Worm (Caenorhabditis elegans) whole organism, L4 larva: Measurements from ENCODE around the gene sre-18.

Experiments
- D1046.2 ChIP-seq: fragments of 200-800 bp; sonication (Bioruptor generic); IDR thresholded peaks from 2 replicates; pipeline ENCODE4 v1.3.6; 2022; ENCODE audit warnings: missing genetic modification characterization, missing compliant biosample characterization
- F44E2.7 ChIP-seq: fragments of 200-800 bp; sonication (Bioruptor generic); IDR thresholded peaks from 2 replicates; pipeline ENCODE4 v2.1.2; 2022; ENCODE audit warnings: missing genetic modification characterization, missing compliant biosample characterization
- T20F7.1 ChIP-seq: fragments of 200-800 bp; sonication (Bioruptor generic); optimal IDR thresholded peaks from 2 replicates; lab custom pipeline; 2018; ENCODE audit warnings: mild to moderate bottlenecking, missing genetic modification characterization, missing compliant biosample characterization
- T26A8.4 ChIP-seq: fragments of 200-800 bp; sonication (Bioruptor generic); IDR thresholded peaks from 2 replicates; pipeline ENCODE4 v1.3.6; 2022; ENCODE audit warnings: missing genetic modification characterization, missing compliant biosample characterization
- Y105C5A.15 ChIP-seq: fragments of 200-800 bp; sonication (Bioruptor generic); IDR thresholded peaks from 2 replicates; pipeline ENCODE4 v1.3.6; 2022; ENCODE audit warnings: missing genetic modification characterization, missing compliant biosample characterization
- ZK337.2 ChIP-seq: fragments of 200-800 bp; sonication (Bioruptor generic); IDR thresholded peaks from 2 replicates; pipeline ENCODE4 v1.3.6; 2022; ENCODE audit warnings: missing genetic modification reagents, missing genetic modification characterization, missing compliant biosample characterization
- ZK546.5 ChIP-seq, 2 experiments: sonication (generic microtip); optimal IDR thresholded peaks; 2 replicates each; lab custom pipeline; 2017; ENCODE audit warnings: missing biosample characterization in 2 of 2, missing genetic modification characterization in 2 of 2
- aha-1 ChIP-seq: fragments of 150-350 bp; peaks from one replicate; lab custom pipeline; 2014; ENCODE audit warnings: missing biosample characterization, missing genetic modification characterization
- aly-2 ChIP-seq: sonication (generic microtip); optimal IDR thresholded peaks from 2 replicates; lab custom pipeline; 2018; ENCODE audit warnings: missing biosample characterization, missing genetic modification characterization
- ama-1 ChIP-seq: fragments of 150-350 bp; optimal IDR thresholded peaks from 2 replicates; lab custom pipeline; 2014; ENCODE audit warnings: inconsistent platforms, mixed read lengths
- ceh-44 ChIP-seq: fragments of 200-800 bp; sonication (Bioruptor generic); IDR thresholded peaks from 2 replicates; pipeline ENCODE4 v1.3.6; 2022; ENCODE audit warnings: missing genetic modification reagents, missing genetic modification characterization, missing compliant biosample characterization
- daf-19 ChIP-seq: fragments of 200-800 bp; sonication (Bioruptor generic); conservative IDR thresholded peaks from 2 replicates; pipeline ENCODE4 v1.3.6; 2022; ENCODE audit warnings: missing genetic modification characterization, missing compliant biosample characterization
- daf-8 ChIP-seq: fragments of 200-800 bp; sonication (Bioruptor generic); IDR thresholded peaks from 2 replicates; pipeline ENCODE4 v1.3.6; 2022; ENCODE audit warnings: missing genetic modification characterization, missing compliant biosample characterization
- dmd-8 ChIP-seq: fragments of 200-800 bp; sonication (Bioruptor generic); IDR thresholded peaks from 2 replicates; pipeline ENCODE4 v1.3.6; 2022; ENCODE audit warnings: missing genetic modification characterization, missing compliant biosample characterization
- dpl-1 ChIP-seq: fragments of 150-350 bp; optimal IDR thresholded peaks from 2 replicates; lab custom pipeline; 2014; ENCODE audit warnings: missing biosample characterization, missing genetic modification reagents, missing genetic modification characterization
- dve-1 ChIP-seq: sonication (generic microtip); optimal IDR thresholded peaks from 2 replicates; lab custom pipeline; 2017; ENCODE audit warnings: antibody characterized with exemption, mild to moderate bottlenecking, missing genetic modification characterization, missing compliant biosample characterization; ENCODE audit not compliant: insufficient read depth
- hlh-11 ChIP-seq: fragments of 200-800 bp; sonication (Bioruptor generic); optimal IDR thresholded peaks from 2 replicates; lab custom pipeline; 2018; ENCODE audit warnings: mild to moderate bottlenecking, missing genetic modification characterization, missing compliant biosample characterization
- hlh-30 ChIP-seq: sonication (generic microtip); optimal IDR thresholded peaks from 2 replicates; lab custom pipeline; 2017; ENCODE audit warnings: antibody characterized with exemption, mild to moderate bottlenecking, missing genetic modification characterization, missing compliant biosample characterization; ENCODE audit not compliant: insufficient read depth
- jun-1 ChIP-seq: fragments of 150-350 bp; optimal IDR thresholded peaks from 2 replicates; lab custom pipeline; 2014; ENCODE audit warnings: missing biosample characterization, missing genetic modification reagents, missing genetic modification characterization
- lin-13 ChIP-seq: fragments of 150-350 bp; optimal IDR thresholded peaks from 2 replicates; lab custom pipeline; 2014; ENCODE audit warnings: missing biosample characterization, missing genetic modification reagents, missing genetic modification characterization
- lin-15B ChIP-seq: fragments of 150-350 bp; sonication (generic microtip); optimal IDR thresholded peaks from 3 replicates; lab custom pipeline; 2014; ENCODE audit warnings: missing biosample characterization, missing genetic modification characterization
- lin-39 ChIP-seq: fragments of 150-350 bp; optimal IDR thresholded peaks from 2 replicates; lab custom pipeline; 2014; ENCODE audit warnings: missing biosample characterization, missing genetic modification reagents, missing genetic modification characterization
- lsy-2 ChIP-seq, 2 experiments: fragments of 150-350 bp in 1 of 2; sonication (generic microtip) in 1 of 2; optimal IDR thresholded peaks; 2 replicates each; lab custom pipeline; 2014 to 2017; ENCODE audit warnings: missing biosample characterization in 2 of 2, missing genetic modification characterization in 2 of 2
- nhr-111 ChIP-seq: fragments of 200-800 bp; sonication (Bioruptor generic); optimal IDR thresholded peaks from 2 replicates; lab custom pipeline; 2018; ENCODE audit warnings: mild to moderate bottlenecking, missing genetic modification characterization, missing compliant biosample characterization
- nhr-25 ChIP-seq: sonication (generic microtip); optimal IDR thresholded peaks from 2 replicates; lab custom pipeline; 2017; ENCODE audit warnings: missing genetic modification characterization, mild to moderate bottlenecking, missing compliant biosample characterization, antibody characterized with exemption, moderate library complexity, borderline replicate concordance; ENCODE audit not compliant: insufficient read depth
- nhr-42 ChIP-seq: fragments of 200-800 bp; sonication (Bioruptor generic); IDR thresholded peaks from 2 replicates; pipeline ENCODE4 v1.3.6; 2022; ENCODE audit warnings: missing genetic modification characterization, missing compliant biosample characterization
- nhr-48 ChIP-seq: sonication (generic microtip); optimal IDR thresholded peaks from 2 replicates; lab custom pipeline; 2016; ENCODE audit warnings: mild to moderate bottlenecking, missing genetic modification characterization, missing compliant biosample characterization
- nhr-77 ChIP-seq: fragments of 150-350 bp; optimal IDR thresholded peaks from 2 replicates; lab custom pipeline; 2014; ENCODE audit warnings: missing biosample characterization, missing genetic modification characterization
- sdz-12 ChIP-seq: fragments of 200-800 bp; sonication (Bioruptor generic); optimal IDR thresholded peaks from 2 replicates; lab custom pipeline; 2018; ENCODE audit warnings: mild to moderate bottlenecking, missing genetic modification characterization, missing compliant biosample characterization
- snpc-4 ChIP-seq: fragments of 150-350 bp; optimal IDR thresholded peaks from 2 replicates; lab custom pipeline; 2014; ENCODE audit warnings: missing biosample characterization, missing genetic modification characterization
- tag-97 ChIP-seq: fragments of 200-800 bp; sonication (Bioruptor generic); IDR thresholded peaks from 2 replicates; pipeline ENCODE4 v1.3.6; 2022; ENCODE audit warnings: missing genetic modification characterization, missing compliant biosample characterization
- zfp-3 ChIP-seq: fragments of 200-800 bp; sonication (Bioruptor generic); conservative IDR thresholded peaks from 2 replicates; pipeline ENCODE4 v1.3.6; 2022; ENCODE audit warnings: missing genetic modification reagents, missing genetic modification characterization, missing compliant biosample characterization
- zip-11 ChIP-seq: fragments of 200-800 bp; sonication (Bioruptor generic); IDR thresholded peaks from 2 replicates; pipeline ENCODE4 v1.3.6; 2022; ENCODE audit warnings: missing genetic modification characterization, missing compliant biosample characterization
- ztf-11 ChIP-seq: fragments of 150-350 bp; optimal IDR thresholded peaks from 2 replicates; lab custom pipeline; 2014; ENCODE audit warnings: missing biosample characterization, missing genetic modification characterization
- ztf-7 ChIP-seq: fragments of 150-350 bp; optimal IDR thresholded peaks from 2 replicates; lab custom pipeline; 2014; ENCODE audit warnings: missing biosample characterization, missing genetic modification characterization

The sre-18 gene

DNA sequence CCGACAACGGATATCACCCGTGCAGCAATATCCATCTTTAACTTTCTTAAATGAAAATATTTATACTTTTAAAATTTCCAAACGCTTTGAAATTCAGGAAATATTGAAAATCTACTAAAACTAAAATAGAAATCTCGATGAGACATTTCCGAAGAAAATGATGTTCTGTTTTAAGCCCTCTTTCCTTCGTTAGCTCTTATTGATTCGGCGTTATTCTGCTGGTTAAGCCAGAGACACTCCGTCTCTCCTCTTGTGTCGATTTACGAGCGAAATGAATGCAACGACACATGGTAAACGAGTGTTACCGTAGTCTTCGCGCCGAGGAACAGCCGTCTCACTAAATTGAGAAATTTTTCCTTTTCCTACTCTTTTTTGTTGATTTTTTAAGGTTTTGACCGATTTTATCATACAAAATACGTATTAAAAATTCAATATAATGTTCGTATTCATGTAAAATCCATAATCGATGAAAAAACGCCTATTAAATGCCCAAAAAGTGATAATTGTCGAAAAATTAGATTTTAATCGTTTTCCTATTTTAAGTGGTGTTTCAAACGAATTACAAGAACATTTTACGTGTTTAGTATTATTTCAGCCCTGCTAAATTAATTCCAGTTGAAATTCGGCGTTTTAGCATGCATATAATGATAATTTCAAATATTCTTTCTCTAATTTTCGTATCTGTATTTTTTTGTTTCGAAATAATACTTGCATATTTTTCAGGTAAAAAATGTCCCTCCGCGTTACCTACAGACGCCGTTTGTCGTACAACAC is 38.9 kb upstream of the sre-18 start, which contains the start of the genes ppm-1.H and rpl-34 (continued):
- TF ChIP-seq snpc-4 (tag; lab: Kevin White, UChicago), result no peak
- peak; percentile 78 for TF ChIP-seq hlh-30
- TF ChIP-seq T20F7.1 (GFP tag; lab: Kevin White, UChicago), result no peak
- TF ChIP-seq lin-15B (tag; lab: Kevin White, UChicago), result no peak
- no peak for TF ChIP-seq ama-1 (lab: Kevin White, UChicago)
- TF ChIP-seq ztf-11 (tag; lab: Kevin White, UChicago), result no peak
- TF ChIP-seq sdz-12, result no peak
- TF ChIP-seq nhr-77 (tag; lab: Kevin White, UChicago), result peak; percentile 1
- no peak for TF ChIP-seq nhr-48 (tag; lab: Kevin White, UChicago)
- TF ChIP-seq lin-13 (GFP tag; lab: Kevin White, UChicago), result no peak
- no peak for TF ChIP-seq nhr-111 (GFP tag; lab: Kevin White, UChicago)
- no peak for TF ChIP-seq daf-8 (GFP tag; lab: Robert Waterston, UW)
- peak; percentile 90 to 98 for TF ChIP-seq lsy-2 (tag; optimal IDR thresholded peaks at IDR 0.05; lab: Kevin White, UChicago)
- TF ChIP-seq D1046.2 (GFP tag; lab: Robert Waterston, UW), result peak; percentile 94
- TF ChIP-seq zip-11, result no peak
- TF ChIP-seq ceh-44 (GFP tag; lab: Robert Waterston, UW), result no peak
- no peak for TF ChIP-seq F44E2.7 (GFP tag; lab: Robert Waterston, UW)
- TF ChIP-seq lin-39, result no peak
- no peak for TF ChIP-seq aly-2 (tag; lab: Kevin White, UChicago)

DNA sequence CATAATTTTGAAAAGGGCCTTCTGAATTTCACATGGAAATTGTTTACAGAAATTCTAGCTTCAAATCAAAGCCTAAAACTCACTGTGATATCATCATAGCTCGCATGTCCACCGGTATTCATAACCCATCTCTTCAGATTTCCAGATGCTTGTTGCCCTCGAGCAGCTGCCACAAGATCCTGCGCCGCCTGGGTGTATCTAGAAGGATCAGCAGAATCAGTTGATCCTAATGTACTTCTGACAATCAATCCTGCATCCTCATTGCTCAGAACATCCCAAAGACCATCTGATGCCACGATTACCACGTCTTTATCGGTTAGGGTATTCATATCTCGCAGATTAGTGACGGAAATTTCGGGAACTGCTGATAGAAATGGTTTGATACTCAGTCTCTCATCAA is 36.3 kb upstream of the sre-18 start:
- no peak for TF ChIP-seq dmd-8
- TF ChIP-seq aha-1 (tag; lab: Kevin White, UChicago), result peak; percentile 92

DNA sequence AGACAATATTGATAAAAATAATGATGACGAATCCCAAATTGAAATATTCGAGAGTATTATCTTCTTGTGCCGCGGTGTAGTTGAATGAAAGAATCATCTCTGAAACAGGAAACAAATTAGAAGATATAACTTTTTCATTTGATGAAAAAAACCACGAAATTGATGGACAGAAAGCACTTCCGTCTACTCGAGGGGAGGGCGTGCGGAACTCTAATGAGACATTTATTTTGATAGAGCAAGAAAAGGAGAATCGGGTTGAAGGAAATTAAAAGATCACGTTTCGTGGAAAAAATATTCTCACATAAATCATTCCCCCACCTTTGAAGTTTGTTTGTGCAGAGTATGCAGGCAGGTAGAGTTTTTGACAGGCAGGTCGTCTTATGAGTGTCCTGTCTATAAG is 31.8 kb upstream of the sre-18 start, which contains the start of gene sre-14:
sre-14 (minus strand) TSS at position 101 of the 400 bp plus-strand sequence.
- TF ChIP-seq sdz-12, result no peak
- no peak for TF ChIP-seq dve-1
- TF ChIP-seq snpc-4 (tag; lab: Kevin White, UChicago), result no peak
- no peak for TF ChIP-seq T26A8.4 (GFP tag; lab: Robert Waterston, UW)
- TF ChIP-seq ztf-11 (tag; lab: Kevin White, UChicago), result no peak
- TF ChIP-seq zip-11, result no peak
- no peak for TF ChIP-seq lin-39
- no peak for TF ChIP-seq tag-97
- no peak for TF ChIP-seq daf-19 (GFP tag; lab: Robert Waterston, UW)
- no peak for TF ChIP-seq nhr-42 (GFP tag; lab: Robert Waterston, UW)
- no peak for TF ChIP-seq hlh-11 (tag; lab: Kevin White, UChicago)
- no peak for TF ChIP-seq jun-1 (tag; lab: Kevin White, UChicago)
- TF ChIP-seq ZK546.5 (tag; optimal IDR thresholded peaks at IDR 0.05; lab: Kevin White, UChicago), result no peak
- TF ChIP-seq dpl-1 (GFP tag; lab: Kevin White, UChicago), result no peak
- no peak for TF ChIP-seq zfp-3
- TF ChIP-seq nhr-25 (tag; lab: Kevin White, UChicago), result no peak
- TF ChIP-seq ztf-7 (tag; lab: Kevin White, UChicago), result no peak
- TF ChIP-seq ZK337.2 (GFP tag; lab: Robert Waterston, UW), result no peak
- no peak for TF ChIP-seq Y105C5A.15 (GFP tag; lab: Robert Waterston, UW)
- TF ChIP-seq aha-1 (tag; lab: Kevin White, UChicago), result no peak
